Worm (Caenorhabditis elegans) whole organism, L1 larva: ENCODE results near the gene rpb-12.

Experiments used
- ama-1 ChIP-seq: fragments of 150-350 bp; optimal IDR thresholded peaks from 2 replicates; lab custom pipeline; 2014
- ces-1 ChIP-seq: fragments of 150-350 bp; optimal IDR thresholded peaks from 2 replicates; lab custom pipeline; 2014; ENCODE audit warnings: missing biosample characterization, missing genetic modification reagents, missing genetic modification characterization
- snpc-4 ChIP-seq: fragments of 150-350 bp; optimal IDR thresholded peaks from 2 replicates; lab custom pipeline; 2014; ENCODE audit warnings: missing biosample characterization, missing genetic modification characterization
- swsn-7 ChIP-seq: sonication (generic microtip); optimal IDR thresholded peaks from 2 replicates; lab custom pipeline; 2016; ENCODE audit warnings: missing genetic modification characterization, missing compliant biosample characterization

DNA sequence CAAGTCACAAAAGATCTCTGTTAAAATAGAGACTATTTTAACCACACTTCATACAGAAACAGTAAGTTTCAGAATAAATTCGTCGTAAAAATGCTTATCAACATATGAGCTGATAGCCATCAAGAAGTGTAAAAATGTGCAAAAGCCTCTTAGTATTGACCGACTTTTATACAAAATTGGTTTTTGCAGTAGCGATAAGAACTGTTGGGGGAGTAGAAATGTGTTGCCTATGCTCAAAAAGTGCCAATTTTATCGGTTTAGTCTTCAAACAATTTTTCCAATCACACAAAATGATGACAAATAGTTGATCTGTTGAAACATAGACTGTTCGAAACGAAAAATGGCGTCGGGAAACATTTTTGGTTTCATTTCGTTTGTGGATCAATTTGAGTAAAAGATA lies 13.2 kb upstream of the rpb-12 start:
- no peak for TF ChIP-seq ces-1 (GFP tag; lab: Kevin White, UChicago)
- no peak for TF ChIP-seq snpc-4
- TF ChIP-seq ama-1, result no peak
- TF ChIP-seq swsn-7 (tag; lab: Kevin White, UChicago), result no peak
